Worm (Caenorhabditis elegans): Measurements from ENCODE around the gene sdz-11.

sdz-11 gene

DNA sequence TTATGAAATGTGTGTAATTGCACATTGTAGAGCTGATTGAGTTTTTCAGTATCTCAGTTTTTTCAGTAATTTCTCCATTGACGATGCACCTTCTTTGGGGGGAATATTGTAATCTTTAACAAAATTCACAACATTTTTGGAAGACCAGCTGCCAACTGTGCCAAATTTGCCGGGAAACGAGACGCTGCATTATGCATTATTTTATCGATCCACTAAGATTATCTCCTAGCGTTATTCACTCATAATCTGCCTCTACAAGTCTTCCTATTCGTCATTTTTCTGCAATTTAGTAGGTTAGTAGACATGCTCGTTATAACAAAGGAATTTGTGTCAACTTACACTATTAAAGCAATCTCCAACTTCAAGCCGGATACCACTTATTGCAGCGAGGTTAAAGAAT, 20.4 kb downstream of the sdz-11 start, which contains the start of the genes sdz-12 and bath-31:
Gene sdz-12 (minus strand): TSS at position 101 of the 400 bp plus-strand sequence.
Gene bath-31 (plus strand): TSS at position 251 of the 400 bp plus-strand sequence.
- TF ChIP-seq crh-2 (tag; optimal IDR thresholded peaks at IDR 0.05) (no peak), nhr-11 (tag; optimal IDR thresholded peaks at IDR 0.05) (no peak), Y55F3AM.14 (GFP tag; optimal IDR thresholded peaks at IDR 0.05) (no peak), lin-11 (tag; optimal IDR thresholded peaks at IDR 0.05) (no peak), mdl-1 (tag; optimal IDR thresholded peaks at IDR 0.05) (no peak), lsy-2 (tag; optimal IDR thresholded peaks at IDR 0.05) (no peak), unc-55 (GFP tag; optimal IDR thresholded peaks at IDR 0.05) (no peak), nhr-21 (tag; optimal IDR thresholded peaks at IDR 0.05) (no peak), snpc-4 (tag; optimal IDR thresholded peaks at IDR 0.05) (no peak), elt-1 (tag; optimal IDR thresholded peaks at IDR 0.05) (no peak), peb-1 (tag; optimal IDR thresholded peaks at IDR 0.05) (no peak), sma-9 (GFP tag; optimal IDR thresholded peaks at IDR 0.05) (no peak), sma-9 (tag; optimal IDR thresholded peaks at IDR 0.05) (no peak), nhr-12 (tag; optimal IDR thresholded peaks at IDR 0.05) (no peak), F13H6.1 (tag; optimal IDR thresholded peaks at IDR 0.05) (no peak), skn-1 (tag; optimal IDR thresholded peaks at IDR 0.05) (no peak)

ce11 chrII:3727996-3728395, 24.1 kb downstream of the sdz-11 start, which contains the start of gene C46E10.8:
Gene C46E10.8, minus strand, starts transcription at chrII:3728096.
- no peak for TF ChIP-seq elt-3 (tag; optimal IDR thresholded peaks at IDR 0.05)
- no peak for TF ChIP-seq zag-1 (tag; optimal IDR thresholded peaks at IDR 0.05)
- no peak for TF ChIP-seq Y55F3AM.14 (GFP tag; optimal IDR thresholded peaks at IDR 0.05)
- no peak for TF ChIP-seq nhr-25 (tag; optimal IDR thresholded peaks at IDR 0.05)

DNA sequence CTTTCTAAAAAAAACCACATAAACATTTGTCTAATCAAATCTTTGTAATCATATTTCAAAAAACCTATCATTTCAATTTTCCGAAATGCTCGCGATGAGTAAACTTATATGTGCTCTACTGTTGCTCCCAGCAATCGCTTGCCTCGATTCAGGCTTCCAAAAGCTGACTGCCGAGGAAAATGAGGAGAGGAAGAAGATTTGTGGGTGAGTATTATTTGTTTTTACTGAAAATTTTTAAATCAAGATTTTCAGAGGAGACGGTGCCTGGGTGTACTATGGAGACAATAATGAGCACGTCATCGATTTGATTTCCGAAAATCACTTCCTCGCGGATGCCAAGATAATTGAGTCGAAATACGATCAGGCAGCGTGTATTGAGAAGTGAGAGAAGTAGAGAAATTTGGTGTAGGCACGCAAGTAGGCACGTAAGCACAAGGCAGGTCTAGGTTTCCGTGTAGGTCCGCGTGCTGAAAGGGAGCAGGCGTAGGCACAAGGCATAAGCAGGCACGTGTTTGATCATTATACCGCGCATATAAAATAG, 27.8 kb downstream of the sdz-11 start, which contains the start of gene C46E10.1:
Gene C46E10.1 (plus strand): TSS at position 51 of the 541 bp plus-strand sequence.
- TF ChIP-seq elt-1 (tag; optimal IDR thresholded peaks at IDR 0.05) (no peak), ama-1 (optimal IDR thresholded peaks at IDR 0.05) (no peak), nhr-25 (tag; optimal IDR thresholded peaks at IDR 0.05) (no peak), nhr-10 (tag; optimal IDR thresholded peaks at IDR 0.05) (no peak), egl-27 (tag; optimal IDR thresholded peaks at IDR 0.05) (no peak), lin-11 (tag; optimal IDR thresholded peaks at IDR 0.05) (no peak), mbf-1 (tag; optimal IDR thresholded peaks at IDR 0.05) (no peak), ZK546.5 (tag; optimal IDR thresholded peaks at IDR 0.05) (no peak), ztf-11 (tag; optimal IDR thresholded peaks at IDR 0.05) (no peak), mdl-1 (tag; optimal IDR thresholded peaks at IDR 0.05) (no peak), nhr-11 (tag; optimal IDR thresholded peaks at IDR 0.05) (no peak), sem-4 (tag; optimal IDR thresholded peaks at IDR 0.05) (no peak), nhr-6 (tag; optimal IDR thresholded peaks at IDR 0.05) (no peak), nhr-23 (tag; optimal IDR thresholded peaks at IDR 0.05) (no peak)

ce11 chrII:3721016-3721415, 31.1 kb downstream of the sdz-11 start, which contains the start of gene C46E10.3:
Gene C46E10.3, plus strand, starts transcription at chrII:3721316.
- TF ChIP-seq nhr-6 (tag; optimal IDR thresholded peaks at IDR 0.05) (no peak), lsy-2 (tag; optimal IDR thresholded peaks at IDR 0.05) (no peak), peb-1 (tag; optimal IDR thresholded peaks at IDR 0.05) (no peak), nhr-12 (tag; optimal IDR thresholded peaks at IDR 0.05) (no peak), unc-55 (GFP tag; optimal IDR thresholded peaks at IDR 0.05) (no peak), egl-27 (tag; optimal IDR thresholded peaks at IDR 0.05) (no peak), unc-62 (GFP tag; optimal IDR thresholded peaks at IDR 0.05) (no peak), nhr-25 (tag; optimal IDR thresholded peaks at IDR 0.05) (no peak), ceh-16 (tag; optimal IDR thresholded peaks at IDR 0.05) (no peak), R02D3.7 (tag; optimal IDR thresholded peaks at IDR 0.05) (no peak), lin-13 (GFP tag; optimal IDR thresholded peaks at IDR 0.05) (no peak), blmp-1 (tag; optimal IDR thresholded peaks at IDR 0.05; ENCODE audit: insufficient read depth) (no peak), unc-39 (tag; optimal IDR thresholded peaks at IDR 0.05) (no peak), nhr-10 (tag; optimal IDR thresholded peaks at IDR 0.05) (no peak), nhr-129 (tag; optimal IDR thresholded peaks at IDR 0.05) (no peak), crh-2 (tag; optimal IDR thresholded peaks at IDR 0.05) (no peak), nhr-21 (tag; optimal IDR thresholded peaks at IDR 0.05) (no peak), mdl-1 (tag; optimal IDR thresholded peaks at IDR 0.05) (no peak), dmd-4 (tag; optimal IDR thresholded peaks at IDR 0.05) (no peak)

Measured in whole organism, L2 larva.